Worm (Caenorhabditis elegans) whole organism, L4 larva: ENCODE measurements around the gene Y69H2.9.

Experiments used
- F10B5.3 ChIP-seq: sonication (generic microtip); optimal IDR thresholded peaks from 2 replicates; lab custom pipeline; 2016; ENCODE audit warnings: mild to moderate bottlenecking, missing genetic modification characterization, missing compliant biosample characterization
- F44E2.7 ChIP-seq: fragments of 200-800 bp; sonication (Bioruptor generic); IDR thresholded peaks from 2 replicates; pipeline ENCODE4 v2.1.2; 2022; ENCODE audit warnings: missing genetic modification characterization, missing compliant biosample characterization
- F49E8.2 ChIP-seq: sonication (generic microtip); optimal IDR thresholded peaks from 2 replicates; lab custom pipeline; 2016; ENCODE audit warnings: missing compliant biosample characterization, mild to moderate bottlenecking, missing genetic modification characterization, borderline replicate concordance
- Y105C5A.15 ChIP-seq: fragments of 200-800 bp; sonication (Bioruptor generic); IDR thresholded peaks from 2 replicates; pipeline ENCODE4 v1.3.6; 2022; ENCODE audit warnings: missing genetic modification characterization, missing compliant biosample characterization
- ZK337.2 ChIP-seq: fragments of 200-800 bp; sonication (Bioruptor generic); IDR thresholded peaks from 2 replicates; pipeline ENCODE4 v1.3.6; 2022; ENCODE audit warnings: missing genetic modification reagents, missing genetic modification characterization, missing compliant biosample characterization
- aha-1 ChIP-seq: fragments of 150-350 bp; peaks from one replicate; lab custom pipeline; 2014; ENCODE audit warnings: missing biosample characterization, missing genetic modification characterization
- ama-1 ChIP-seq: fragments of 150-350 bp; optimal IDR thresholded peaks from 2 replicates; lab custom pipeline; 2014; ENCODE audit warnings: inconsistent platforms, mixed read lengths
- arid-1 ChIP-seq: fragments of 200-800 bp; sonication (Bioruptor generic); conservative IDR thresholded peaks from 2 replicates; pipeline ENCODE4 v1.3.6; 2022; ENCODE audit warnings: missing genetic modification reagents, missing genetic modification characterization, missing compliant biosample characterization
- attf-4 ChIP-seq: sonication (generic microtip); optimal IDR thresholded peaks from 3 replicates; lab custom pipeline; 2017; ENCODE audit warnings: missing biosample characterization, missing genetic modification characterization
- ceh-20 ChIP-seq: fragments of 200-800 bp; sonication (Bioruptor generic); IDR thresholded peaks from 2 replicates; pipeline ENCODE4 v1.3.6; 2022; ENCODE audit warnings: missing genetic modification reagents, missing genetic modification characterization, missing compliant biosample characterization
- ceh-28 ChIP-seq: fragments of 150-350 bp; optimal IDR thresholded peaks from 2 replicates; lab custom pipeline; 2014; ENCODE audit warnings: missing biosample characterization, missing genetic modification reagents, missing genetic modification characterization
- ceh-62 ChIP-seq: sonication (generic microtip); optimal IDR thresholded peaks from 2 replicates; lab custom pipeline; 2017; ENCODE audit warnings: missing biosample characterization, missing genetic modification characterization
- ceh-82 ChIP-seq: sonication (generic microtip); optimal IDR thresholded peaks from 2 replicates; lab custom pipeline; 2017; ENCODE audit warnings: missing biosample characterization, missing genetic modification characterization
- ctbp-1 ChIP-seq: fragments of 200-800 bp; sonication (Bioruptor generic); IDR thresholded peaks from 2 replicates; pipeline ENCODE4 v1.3.6; 2022; ENCODE audit warnings: missing genetic modification reagents, missing genetic modification characterization, missing compliant biosample characterization
- daf-12 ChIP-seq: fragments of 150-350 bp; optimal IDR thresholded peaks from 2 replicates; lab custom pipeline; 2014; ENCODE audit warnings: missing biosample characterization, missing genetic modification reagents, missing genetic modification characterization
- duxl-1 ChIP-seq: sonication (generic microtip); optimal IDR thresholded peaks from 2 replicates; lab custom pipeline; 2016; ENCODE audit warnings: mild to moderate bottlenecking, missing genetic modification characterization, moderate library complexity, missing compliant biosample characterization; ENCODE audit not compliant: poor library complexity
- dve-1 ChIP-seq: sonication (generic microtip); optimal IDR thresholded peaks from 2 replicates; lab custom pipeline; 2017; ENCODE audit warnings: antibody characterized with exemption, mild to moderate bottlenecking, missing genetic modification characterization, missing compliant biosample characterization; ENCODE audit not compliant: insufficient read depth
- egl-27 ChIP-seq: sonication (generic microtip); optimal IDR thresholded peaks from 3 replicates; lab custom pipeline; 2017; ENCODE audit warnings: missing biosample characterization, missing genetic modification reagents, missing genetic modification characterization
- fos-1 ChIP-seq: fragments of 150-350 bp; optimal IDR thresholded peaks from 2 replicates; lab custom pipeline; 2014; ENCODE audit warnings: missing biosample characterization, missing genetic modification characterization
- gei-8 ChIP-seq: fragments of 200-800 bp; sonication (Bioruptor generic); optimal IDR thresholded peaks from 2 replicates; lab custom pipeline; 2018; ENCODE audit warnings: mild to moderate bottlenecking, missing genetic modification characterization, missing compliant biosample characterization
- hmg-1.1 ChIP-seq: fragments of 200-800 bp; sonication (Bioruptor generic); IDR thresholded peaks from 2 replicates; pipeline ENCODE4 v1.3.6; 2022; ENCODE audit warnings: missing genetic modification reagents, missing genetic modification characterization, missing compliant biosample characterization
- lin-1 ChIP-seq: fragments of 200-800 bp; sonication (Bioruptor generic); IDR thresholded peaks from 2 replicates; pipeline ENCODE4 v1.3.6; 2022; ENCODE audit warnings: missing genetic modification reagents, missing genetic modification characterization, missing compliant biosample characterization
- lin-13 ChIP-seq: fragments of 150-350 bp; optimal IDR thresholded peaks from 2 replicates; lab custom pipeline; 2014; ENCODE audit warnings: missing biosample characterization, missing genetic modification reagents, missing genetic modification characterization
- lin-15B ChIP-seq: fragments of 150-350 bp; sonication (generic microtip); optimal IDR thresholded peaks from 3 replicates; lab custom pipeline; 2014; ENCODE audit warnings: missing biosample characterization, missing genetic modification characterization
- lin-29 ChIP-seq: fragments of 200-800 bp; sonication (Bioruptor generic); IDR thresholded peaks from 2 replicates; pipeline ENCODE4 v1.3.6; 2022; ENCODE audit warnings: missing genetic modification reagents, missing genetic modification characterization, missing compliant biosample characterization
- lin-38 ChIP-seq: fragments of 200-800 bp; sonication (Bioruptor generic); IDR thresholded peaks from 2 replicates; pipeline ENCODE4 v1.3.6; 2022; ENCODE audit warnings: missing genetic modification reagents, missing genetic modification characterization, missing compliant biosample characterization
- lir-3 ChIP-seq: sonication (generic microtip); optimal IDR thresholded peaks from 2 replicates; lab custom pipeline; 2016; ENCODE audit warnings: mild to moderate bottlenecking, missing genetic modification characterization, missing compliant biosample characterization
- madf-9 ChIP-seq: fragments of 200-800 bp; sonication (Bioruptor generic); conservative IDR thresholded peaks from 2 replicates; pipeline ENCODE4 v1.3.6; 2022; ENCODE audit warnings: missing genetic modification reagents, missing genetic modification characterization, missing compliant biosample characterization
- mep-1 ChIP-seq: fragments of 150-350 bp; sonication (generic microtip); optimal IDR thresholded peaks from 3 replicates; lab custom pipeline; 2014; ENCODE audit warnings: missing biosample characterization, missing genetic modification characterization
- mxl-2 ChIP-seq: fragments of 200-800 bp; sonication (Bioruptor generic); conservative IDR thresholded peaks from 2 replicates; pipeline ENCODE4 v1.3.6; 2022; ENCODE audit warnings: missing genetic modification reagents, missing genetic modification characterization, missing compliant biosample characterization
- nhr-102 ChIP-seq: sonication (generic microtip); optimal IDR thresholded peaks from 2 replicates; lab custom pipeline; 2016; ENCODE audit warnings: mild to moderate bottlenecking, missing genetic modification characterization, moderate library complexity, missing compliant biosample characterization
- nhr-237 ChIP-seq: sonication (generic microtip); optimal IDR thresholded peaks from 2 replicates; lab custom pipeline; 2017; ENCODE audit warnings: missing biosample characterization, missing genetic modification characterization
- nhr-28 ChIP-seq: fragments of 150-350 bp; optimal IDR thresholded peaks from 2 replicates; lab custom pipeline; 2014; ENCODE audit warnings: missing biosample characterization, missing genetic modification characterization
- nhr-41 ChIP-seq: fragments of 200-800 bp; sonication (Bioruptor generic); IDR thresholded peaks from 2 replicates; pipeline ENCODE4 v1.3.6; 2022; ENCODE audit warnings: missing genetic modification reagents, missing genetic modification characterization, missing compliant biosample characterization
- nhr-6 ChIP-seq: fragments of 150-350 bp; optimal IDR thresholded peaks from 2 replicates; lab custom pipeline; 2014; ENCODE audit warnings: missing biosample characterization, missing genetic modification characterization
- pqm-1 ChIP-seq: sonication (generic microtip); optimal IDR thresholded peaks from 2 replicates; lab custom pipeline; 2017; ENCODE audit warnings: missing biosample characterization, missing genetic modification characterization
- set-16 ChIP-seq: fragments of 200-800 bp; sonication (Bioruptor generic); IDR thresholded peaks from 2 replicates; pipeline ENCODE4 v1.3.6; 2022; ENCODE audit warnings: missing genetic modification reagents, missing genetic modification characterization, missing compliant biosample characterization
- skn-1 ChIP-seq: fragments of 150-350 bp; optimal IDR thresholded peaks from 2 replicates; lab custom pipeline; 2014; ENCODE audit warnings: missing biosample characterization, missing genetic modification characterization
- spr-1 ChIP-seq: sonication (generic microtip); optimal IDR thresholded peaks from 2 replicates; lab custom pipeline; 2016; ENCODE audit warnings: mild to moderate bottlenecking, missing genetic modification characterization, missing compliant biosample characterization
- tag-97 ChIP-seq: fragments of 200-800 bp; sonication (Bioruptor generic); IDR thresholded peaks from 2 replicates; pipeline ENCODE4 v1.3.6; 2022; ENCODE audit warnings: missing genetic modification characterization, missing compliant biosample characterization
- zfp-2 ChIP-seq: sonication (generic microtip); optimal IDR thresholded peaks from 2 replicates; lab custom pipeline; 2016; ENCODE audit warnings: mild to moderate bottlenecking, missing genetic modification characterization, missing compliant biosample characterization
- zfp-3 ChIP-seq: fragments of 200-800 bp; sonication (Bioruptor generic); conservative IDR thresholded peaks from 2 replicates; pipeline ENCODE4 v1.3.6; 2022; ENCODE audit warnings: missing genetic modification reagents, missing genetic modification characterization, missing compliant biosample characterization
- zip-2 ChIP-seq: fragments of 150-350 bp; optimal IDR thresholded peaks from 2 replicates; lab custom pipeline; 2014; ENCODE audit warnings: missing biosample characterization, missing genetic modification characterization
- ztf-7 ChIP-seq: fragments of 150-350 bp; optimal IDR thresholded peaks from 2 replicates; lab custom pipeline; 2014; ENCODE audit warnings: missing biosample characterization, missing genetic modification characterization

Gene Y69H2.9

ce11 chrV:18733942-18734341 lies 32.6 kb downstream of the Y69H2.9 start:
- TF ChIP-seq daf-12 (tag; lab: Kevin White, UChicago) (no peak), zfp-3 (GFP tag; lab: Robert Waterston, UW) (no peak), F10B5.3 (no peak), lin-15B (no peak), ama-1 (no peak), nhr-41 (GFP tag; lab: Robert Waterston, UW) (no peak), arid-1 (GFP tag; lab: Robert Waterston, UW) (no peak), ceh-82 (no peak), lin-13 (GFP tag; lab: Kevin White, UChicago) (no peak), ceh-20 (no peak), F44E2.7 (no peak), aha-1 (no peak), egl-27 (tag; lab: Kevin White, UChicago) (no peak), pqm-1 (no peak), set-16 (GFP tag; lab: Robert Waterston, UW) (no peak), tag-97 (no peak), Y105C5A.15 (GFP tag; lab: Robert Waterston, UW) (no peak), zfp-2 (tag; lab: Kevin White, UChicago) (no peak), ctbp-1 (GFP tag; lab: Robert Waterston, UW) (no peak), fos-1 (tag; lab: Kevin White, UChicago) (no peak)

ce11 chrV:18734381-18734780 lies 33.0 kb downstream of the Y69H2.9 start, which contains the start of gene scl-20:
scl-20 (minus strand) TSS chrV:18734481.
- TF ChIP-seq ctbp-1 (GFP tag; lab: Robert Waterston, UW) (no peak), ceh-20 (no peak), zip-2 (tag; lab: Kevin White, UChicago) (no peak), spr-1 (tag; lab: Kevin White, UChicago) (no peak), arid-1 (GFP tag; lab: Robert Waterston, UW) (no peak), madf-9 (GFP tag; lab: Robert Waterston, UW) (no peak), gei-8 (GFP tag; lab: Kevin White, UChicago) (no peak), ceh-28 (no peak), nhr-237 (tag; lab: Kevin White, UChicago) (no peak), F49E8.2 (tag; lab: Kevin White, UChicago) (no peak), ztf-7 (tag; lab: Kevin White, UChicago) (no peak), lin-1 (GFP tag; lab: Robert Waterston, UW) (no peak), F44E2.7 (no peak), mep-1 (tag; lab: Kevin White, UChicago) (no peak), hmg-1.1 (GFP tag; lab: Robert Waterston, UW) (no peak)

ce11 chrV:18737646-18738045 lies 36.3 kb downstream of the Y69H2.9 start:
- TF ChIP-seq skn-1 (no peak), nhr-28 (peak; percentile 1), duxl-1 (tag; lab: Kevin White, UChicago) (peak; percentile 93), dve-1 (tag; lab: Kevin White, UChicago) (no peak), ceh-82 (no peak), attf-4 (tag; lab: Kevin White, UChicago) (no peak), nhr-102 (tag; lab: Kevin White, UChicago) (no peak)

ce11 chrV:18742108-18742507 lies 40.8 kb downstream of the Y69H2.9 start, which contains the start of gene clec-250:
clec-250 (minus strand) TSS chrV:18742208.
- TF ChIP-seq lin-1 (GFP tag; lab: Robert Waterston, UW) (no peak), lin-38 (GFP tag; lab: Robert Waterston, UW) (no peak), lir-3 (tag; lab: Kevin White, UChicago) (no peak), nhr-6 (tag; lab: Kevin White, UChicago) (no peak), lin-29 (GFP tag; lab: Robert Waterston, UW) (no peak), ceh-62 (tag; lab: Kevin White, UChicago) (no peak), nhr-41 (GFP tag; lab: Robert Waterston, UW) (no peak), mxl-2 (GFP tag; lab: Robert Waterston, UW) (no peak), nhr-28 (no peak), ZK337.2 (GFP tag; lab: Robert Waterston, UW) (no peak)
